Fruit fly (Drosophila melanogaster) whole organism, prepupa: ENCODE results near the gene CG44325.
"Not testable (repeated sequence)": the region's sequence is repeated elsewhere in the genome, so short reads cannot be mapped to it uniquely, and the experiment has no call there.

Experiments
- CG15336 ChIP-seq: fragments of 200-800 bp; sonication (Bioruptor generic); IDR thresholded peaks from 2 replicates; pipeline ENCODE4 v1.3.6; 2022; ENCODE audit warnings: missing biosample characterization, missing genetic modification characterization
- CG16779 ChIP-seq: fragments of 200-800 bp; sonication (Bioruptor generic); optimal IDR thresholded peaks from 3 replicates; lab custom pipeline; 2017; ENCODE audit warnings: missing biosample characterization, mild to moderate bottlenecking, missing genetic modification characterization
- Hr38 ChIP-seq: sonication (Bioruptor generic); optimal IDR thresholded peaks from 2 replicates; lab custom pipeline; 2016; ENCODE audit warnings: missing biosample characterization, missing genetic modification characterization
- Hr39 ChIP-seq: fragments of 200-800 bp; sonication (Bioruptor generic); optimal IDR thresholded peaks from 2 replicates; lab custom pipeline; 2016; ENCODE audit warnings: missing biosample characterization, missing genetic modification characterization
- Hr4 ChIP-seq: fragments of 200-800 bp; sonication (Bioruptor generic); optimal IDR thresholded peaks from 3 replicates; lab custom pipeline; 2016; ENCODE audit warnings: missing biosample characterization, missing genetic modification characterization
- Met ChIP-seq: fragments of 200-800 bp; sonication (Bioruptor generic); optimal IDR thresholded peaks from 3 replicates; lab custom pipeline; 2016; ENCODE audit warnings: missing biosample characterization, missing genetic modification characterization
- OdsH ChIP-seq: fragments of 200-800 bp; sonication (Bioruptor generic); optimal IDR thresholded peaks from 3 replicates; lab custom pipeline; 2016; ENCODE audit warnings: missing biosample characterization, missing genetic modification characterization
- achi ChIP-seq: fragments of 200-800 bp; sonication (Bioruptor generic); optimal IDR thresholded peaks from 3 replicates; lab custom pipeline; 2016; ENCODE audit warnings: missing biosample characterization, missing genetic modification characterization
- spab ChIP-seq: fragments of 200-800 bp; sonication (Bioruptor generic); optimal IDR thresholded peaks from 2 replicates; lab custom pipeline; 2017; ENCODE audit warnings: missing biosample characterization, mild to moderate bottlenecking, missing genetic modification characterization, missing genetic modification reagents
- vri ChIP-seq: fragments of 200-800 bp; sonication (Bioruptor generic); optimal IDR thresholded peaks from 3 replicates; lab custom pipeline; 2016; ENCODE audit warnings: missing biosample characterization, mild to moderate bottlenecking, missing genetic modification characterization

DNA sequence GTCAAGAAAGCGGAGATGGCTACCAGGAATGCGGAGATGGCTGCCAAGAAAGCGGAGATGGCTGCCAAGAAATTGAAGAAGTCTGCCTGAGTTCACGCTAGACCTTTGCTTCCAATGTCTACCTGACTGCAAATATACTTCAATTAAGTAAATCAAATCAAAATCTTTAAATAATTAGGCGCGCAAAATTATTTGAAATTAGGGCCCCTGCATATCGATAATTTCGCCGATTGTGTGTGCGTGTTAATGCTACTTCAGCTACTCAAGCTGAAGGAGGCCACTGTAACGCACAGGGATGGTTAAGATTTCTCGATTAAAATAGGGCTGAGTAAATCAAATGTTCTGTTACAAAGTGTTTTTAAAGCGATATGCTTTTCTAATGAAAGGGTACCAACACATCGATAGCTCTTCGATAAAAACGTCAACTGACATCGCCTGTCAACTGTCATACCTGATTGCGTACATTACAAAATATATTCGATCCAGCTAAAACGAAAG, 9.7 kb upstream of the CG44325 start, which contains the start of gene CG6999:
- not testable (repeated sequence) for TF ChIP-seq Hr38 (GFP tag; lab: Kevin White, UChicago); Met; OdsH (GFP tag; lab: Kevin White, UChicago); Hr39 (GFP tag; lab: Kevin White, UChicago); spab (GFP tag; lab: Kevin White, UChicago); Hr4 (GFP tag; lab: Kevin White, UChicago); CG16779 (tag; lab: Kevin White, UChicago); vri (GFP tag; lab: Kevin White, UChicago); CG15336 (GFP tag; lab: Robert Waterston, UW); achi
